Worm (Caenorhabditis elegans): ENCODE results near the gene Y116F11B.8.

The Y116F11B.8 gene

DNA sequence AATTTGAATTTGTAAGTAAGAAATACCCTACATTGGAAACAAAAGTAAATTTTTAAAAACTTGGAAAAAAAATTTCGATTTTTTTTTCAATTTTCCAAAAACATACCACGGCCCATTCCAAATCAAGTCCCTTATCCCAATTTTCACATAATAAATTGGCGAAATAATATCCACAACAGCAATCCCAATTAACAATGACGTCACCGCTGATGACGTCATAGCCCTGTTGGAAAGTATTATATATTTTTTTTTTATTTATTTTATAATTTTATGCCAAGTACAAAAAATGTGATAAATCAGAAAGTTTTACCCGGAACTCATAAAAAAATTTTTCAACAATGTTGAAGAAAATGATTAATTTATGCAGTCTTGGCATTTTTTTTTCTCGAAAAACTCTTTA lies 3.8 kb upstream of the Y116F11B.8 start:
- TF ChIP-seq aly-2 (tag; optimal IDR thresholded peaks at IDR 0.05) (no peak), sma-9 (GFP tag; optimal IDR thresholded peaks at IDR 0.05) (no peak), sma-9 (tag; optimal IDR thresholded peaks at IDR 0.05) (no peak), mbf-1 (tag; optimal IDR thresholded peaks at IDR 0.05) (no peak), nhr-23 (tag; optimal IDR thresholded peaks at IDR 0.05) (no peak), nhr-237 (tag; optimal IDR thresholded peaks at IDR 0.05) (no peak), crh-2 (tag; optimal IDR thresholded peaks at IDR 0.05) (no peak)

DNA sequence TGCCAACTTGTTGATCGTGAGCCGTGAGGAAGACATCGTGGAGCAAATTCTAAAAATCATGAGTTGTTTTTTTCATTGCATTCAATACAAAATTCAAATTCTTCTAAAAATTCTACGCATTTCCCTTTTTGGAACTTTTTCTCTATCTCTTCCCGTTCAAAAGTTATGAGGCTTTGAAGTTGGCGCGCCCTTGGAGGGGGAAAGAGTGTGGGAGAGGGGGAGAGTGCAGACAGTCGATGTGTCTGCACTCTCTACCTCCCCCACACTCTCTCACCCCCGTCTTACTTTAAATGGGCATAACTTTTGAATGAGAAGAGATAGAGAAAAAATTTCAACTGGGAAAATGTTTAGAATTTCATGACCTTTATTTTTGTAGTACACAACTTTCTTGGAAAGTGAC lies 1.1 kb upstream of the Y116F11B.8 start:
- TF ChIP-seq ztf-11 (tag; optimal IDR thresholded peaks at IDR 0.05) = no peak
- TF ChIP-seq fos-1 (tag; optimal IDR thresholded peaks at IDR 0.05) = no peak
- TF ChIP-seq peb-1 (tag; optimal IDR thresholded peaks at IDR 0.05) = no peak
- no peak for TF ChIP-seq F13H6.1 (tag; optimal IDR thresholded peaks at IDR 0.05)
- no peak for TF ChIP-seq nhr-11 (tag; optimal IDR thresholded peaks at IDR 0.05)
- no peak for TF ChIP-seq lsy-2 (tag; optimal IDR thresholded peaks at IDR 0.05)
- no peak for TF ChIP-seq nhr-237 (tag; optimal IDR thresholded peaks at IDR 0.05)
- TF ChIP-seq ceh-82 (tag; optimal IDR thresholded peaks at IDR 0.05) = no peak
- no peak for TF ChIP-seq zag-1 (tag; optimal IDR thresholded peaks at IDR 0.05)
- no peak for TF ChIP-seq nhr-25 (tag; optimal IDR thresholded peaks at IDR 0.05)
- no peak for TF ChIP-seq elt-1 (tag; optimal IDR thresholded peaks at IDR 0.05)
- no peak for TF ChIP-seq mab-5 (tag; optimal IDR thresholded peaks at IDR 0.05)
- TF ChIP-seq nhr-129 (tag; optimal IDR thresholded peaks at IDR 0.05) = no peak
- no peak for TF ChIP-seq lin-11 (tag; optimal IDR thresholded peaks at IDR 0.05)
- no peak for TF ChIP-seq nhr-12 (tag; optimal IDR thresholded peaks at IDR 0.05)
- no peak for TF ChIP-seq ztf-1 (GFP tag; conservative IDR thresholded peaks at IDR 0.05)

DNA sequence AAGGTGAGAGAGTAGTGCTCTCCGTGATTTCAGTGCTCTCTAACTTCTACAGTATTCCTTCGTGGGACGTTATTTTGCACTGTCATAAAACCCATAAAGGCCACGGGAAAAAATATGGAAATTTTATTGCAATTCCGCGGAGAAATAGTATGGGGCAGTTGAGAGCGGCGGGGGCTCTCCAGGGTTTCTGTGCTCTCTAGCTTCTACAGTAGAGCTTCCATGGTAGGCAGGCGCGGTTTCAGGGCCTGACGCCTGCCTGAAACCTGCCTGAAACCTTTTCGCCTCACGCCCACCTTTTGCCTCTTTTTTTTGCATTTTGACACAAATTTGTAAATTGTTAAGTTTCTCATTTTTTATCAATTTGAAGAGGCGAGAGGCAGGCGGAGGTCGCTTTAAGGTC lies 501 bp upstream of the Y116F11B.8 start:
- TF ChIP-seq lin-11 (tag; optimal IDR thresholded peaks at IDR 0.05) (no peak), nhr-77 (tag; optimal IDR thresholded peaks at IDR 0.05) (no peak), R02D3.7 (tag; optimal IDR thresholded peaks at IDR 0.05) (no peak), nhr-6 (tag; optimal IDR thresholded peaks at IDR 0.05) (no peak), C34F6.9 (tag; optimal IDR thresholded peaks at IDR 0.05) (no peak), Y55F3AM.14 (GFP tag; optimal IDR thresholded peaks at IDR 0.05) (no peak)

DNA sequence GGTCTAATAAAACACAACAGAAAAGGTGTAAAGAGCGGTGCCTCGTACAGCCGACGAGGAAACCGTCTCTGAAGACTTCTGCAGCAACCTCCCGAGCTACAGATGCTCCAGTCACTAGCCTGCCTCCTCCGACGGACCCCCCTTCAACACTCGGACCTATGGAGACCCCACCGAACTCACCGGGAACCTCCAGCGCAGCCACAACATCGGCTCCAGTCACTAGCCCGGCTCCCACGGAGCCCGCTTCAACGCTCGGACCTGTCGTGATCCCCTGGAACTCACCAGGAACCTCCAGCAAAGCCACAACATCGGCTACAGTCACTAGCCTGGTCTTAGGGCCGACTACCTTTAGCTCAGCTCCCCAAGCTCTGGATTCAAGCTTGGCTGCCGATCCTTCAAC lies 2.8 kb downstream of the Y116F11B.8 start:
- no peak for TF ChIP-seq snpc-4 (tag; optimal IDR thresholded peaks at IDR 0.05)
- TF ChIP-seq gmeb-1 (tag; optimal IDR thresholded peaks at IDR 0.05) = no peak
- no peak for TF ChIP-seq sma-3 (GFP tag; optimal IDR thresholded peaks at IDR 0.05)
- TF ChIP-seq F13H6.1 (tag; optimal IDR thresholded peaks at IDR 0.05) = no peak

DNA sequence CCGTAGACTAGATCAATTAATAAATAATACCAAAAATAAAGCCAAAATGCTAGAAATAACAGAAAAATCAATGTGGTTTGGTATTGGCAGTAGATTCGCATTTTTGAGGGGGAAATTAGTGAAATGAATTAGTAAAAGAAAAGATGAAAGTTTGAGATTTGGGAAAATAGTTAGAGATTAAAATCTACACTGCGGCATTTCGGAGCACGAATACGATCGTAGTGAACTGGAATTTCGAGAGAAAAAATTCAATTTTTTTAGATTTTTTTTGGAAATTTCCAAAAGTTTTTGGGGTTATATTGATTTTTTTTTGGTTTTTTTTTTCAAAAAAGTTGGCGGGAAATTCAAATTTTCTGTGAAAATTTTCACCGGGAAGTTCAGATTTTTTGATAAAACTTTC lies 10.4 kb downstream of the Y116F11B.8 start, which contains the start of gene Y116F11B.9:
Y116F11B.9 (minus strand) TSS at position 101 of the 400 bp plus-strand sequence.
- TF ChIP-seq elt-1 (tag; optimal IDR thresholded peaks at IDR 0.05) = no peak
- TF ChIP-seq gmeb-1 (tag; optimal IDR thresholded peaks at IDR 0.05) = no peak
- no peak for TF ChIP-seq aly-2 (tag; optimal IDR thresholded peaks at IDR 0.05)
- TF ChIP-seq sem-4 (tag; optimal IDR thresholded peaks at IDR 0.05) = no peak
- no peak for TF ChIP-seq nhr-77 (tag; optimal IDR thresholded peaks at IDR 0.05)
- no peak for TF ChIP-seq lin-39 (tag; optimal IDR thresholded peaks at IDR 0.05)
- no peak for TF ChIP-seq zag-1 (tag; optimal IDR thresholded peaks at IDR 0.05)
- TF ChIP-seq nhr-21 (tag; optimal IDR thresholded peaks at IDR 0.05) = no peak
- TF ChIP-seq mdl-1 (tag; optimal IDR thresholded peaks at IDR 0.05) = no peak
- TF ChIP-seq unc-62 (GFP tag; optimal IDR thresholded peaks at IDR 0.05) = no peak
- no peak for TF ChIP-seq nhr-6 (tag; optimal IDR thresholded peaks at IDR 0.05)
- no peak for TF ChIP-seq ztf-11 (tag; optimal IDR thresholded peaks at IDR 0.05)
- TF ChIP-seq nhr-12 (tag; optimal IDR thresholded peaks at IDR 0.05) = no peak

DNA sequence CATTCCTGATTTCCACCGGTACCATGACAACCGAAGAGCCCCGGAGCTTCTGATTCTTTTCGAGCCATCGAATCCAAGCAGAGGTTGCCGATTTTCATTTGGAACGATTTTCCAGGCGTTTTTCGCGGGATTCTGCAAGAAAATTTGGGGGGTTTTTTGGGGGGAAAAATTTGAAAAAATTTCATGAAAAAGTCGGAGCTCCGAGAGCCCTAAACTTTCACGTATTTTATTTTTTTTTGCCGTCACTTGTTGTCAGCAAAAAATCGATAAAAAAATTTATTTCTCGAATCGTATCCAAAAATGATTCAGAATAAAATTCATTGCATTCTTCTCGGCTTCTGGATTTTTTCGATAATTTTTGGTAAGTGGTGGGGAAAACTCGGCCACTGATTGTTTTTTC lies 25.5 kb downstream of the Y116F11B.8 start, which contains the start of gene Y116F11B.13:
Y116F11B.13 (plus strand) TSS at position 301 of the 400 bp plus-strand sequence.
- TF ChIP-seq ceh-82 (tag; optimal IDR thresholded peaks at IDR 0.05) = no peak
- TF ChIP-seq mdl-1 (tag; optimal IDR thresholded peaks at IDR 0.05) = no peak
- TF ChIP-seq nhr-23 (tag; optimal IDR thresholded peaks at IDR 0.05) = no peak
- TF ChIP-seq lin-13 (GFP tag; optimal IDR thresholded peaks at IDR 0.05) = no peak
- TF ChIP-seq aly-2 (tag; optimal IDR thresholded peaks at IDR 0.05) = no peak
- no peak for TF ChIP-seq nhr-6 (tag; optimal IDR thresholded peaks at IDR 0.05)
- no peak for TF ChIP-seq sma-9 (GFP tag; optimal IDR thresholded peaks at IDR 0.05)
- TF ChIP-seq sma-9 (tag; optimal IDR thresholded peaks at IDR 0.05) = no peak
